Worm (Caenorhabditis elegans): ENCODE data around the gene spp-16.
A peak's percentile ranks its signal among the peaks of the same experiment; 100 is the strongest.

The spp-16 gene

DNA sequence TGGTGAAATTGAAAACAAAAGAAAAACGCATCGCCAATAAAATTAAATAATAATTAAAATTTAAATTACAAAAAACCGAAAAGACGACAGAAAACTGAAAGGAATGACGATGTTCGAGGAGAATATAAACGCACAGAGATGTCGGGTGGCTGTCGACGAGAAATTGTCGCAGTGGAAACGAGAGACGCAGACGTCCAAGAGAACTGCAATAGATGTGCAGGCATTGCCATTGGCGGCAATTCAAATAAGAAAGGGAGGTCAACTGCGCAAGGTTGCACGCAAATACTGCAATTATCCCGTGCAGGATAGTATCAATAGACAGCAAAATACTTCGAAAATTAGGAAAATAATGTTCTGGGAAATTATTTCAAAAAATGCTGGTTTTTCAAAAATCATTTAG lies 3.9 kb downstream of the spp-16 start (continued):
- TF ChIP-seq alr-1 (tag; optimal IDR thresholded peaks at IDR 0.05; ENCODE audit: borderline replicate concordance) (no peak), ceh-88 (GFP tag; IDR thresholded peaks at IDR 0.05) (peak; percentile 96), unc-86 (tag; optimal IDR thresholded peaks at IDR 0.05) (peak; percentile 99), lin-13 (GFP tag; optimal IDR thresholded peaks at IDR 0.05) (peak; percentile 99), swsn-7 (tag; optimal IDR thresholded peaks at IDR 0.05) (peak; percentile 99), skn-1 (tag; optimal IDR thresholded peaks at IDR 0.05) (peak; percentile 97), tbx-2 (tag; optimal IDR thresholded peaks at IDR 0.05) (peak; percentile 99), xbp-1 (tag; optimal IDR thresholded peaks at IDR 0.05) (peak; percentile 99), ceh-82 (tag; optimal IDR thresholded peaks at IDR 0.05) (peak; percentile 98 to 99 (median 98)), F16B12.6 (tag; optimal IDR thresholded peaks at IDR 0.05) (peak; percentile 71), nhr-11 (tag; optimal IDR thresholded peaks at IDR 0.05) (peak; percentile 99), snu-23 (GFP tag; optimal IDR thresholded peaks at IDR 0.05) (peak; percentile 99), sox-4 (tag; optimal IDR thresholded peaks at IDR 0.05) (peak; percentile 97), lin-14 (GFP tag; optimal IDR thresholded peaks at IDR 0.05) (peak; percentile 99), unc-98 (GFP tag; IDR thresholded peaks at IDR 0.05) (peak; percentile 61; the same call in 1 of the 2 replicates), fkh-10 (GFP tag; optimal IDR thresholded peaks at IDR 0.05) (peak; percentile 96), ama-1 (optimal IDR thresholded peaks at IDR 0.05) (peak; percentile 79), nhr-47 (tag; optimal IDR thresholded peaks at IDR 0.05) (peak; percentile 99), C04F5.9 (tag; optimal IDR thresholded peaks at IDR 0.05) (peak; percentile 96), unc-130 (tag; optimal IDR thresholded peaks at IDR 0.05) (peak; percentile 99), ceh-8 (GFP tag; optimal IDR thresholded peaks at IDR 0.05) (peak; percentile 98), egl-13 (tag; optimal IDR thresholded peaks at IDR 0.05) (peak; percentile 98), zip-4 (GFP tag; optimal IDR thresholded peaks at IDR 0.05) (peak; percentile 94), jun-1 (tag; optimal IDR thresholded peaks at IDR 0.05) (peak; percentile 98), tlp-1 (tag; optimal IDR thresholded peaks at IDR 0.05) (no peak), ztf-4 (tag; optimal IDR thresholded peaks at IDR 0.05) (peak; percentile 96), snpc-4 (tag; optimal IDR thresholded peaks at IDR 0.05) (peak; percentile 93), mep-1 (tag; optimal IDR thresholded peaks at IDR 0.05) (peak; percentile 99), dsc-1 (tag; optimal IDR thresholded peaks at IDR 0.05) (peak; percentile 99), rnt-1 (tag; optimal IDR thresholded peaks at IDR 0.05) (peak; percentile 100), nhr-71 (tag; optimal IDR thresholded peaks at IDR 0.05) (peak; percentile 100), aha-1 (tag; optimal IDR thresholded peaks at IDR 0.05) (peak; percentile 97), lsy-2 (tag; optimal IDR thresholded peaks at IDR 0.05) (peak; percentile 97), grh-1 (GFP tag; IDR thresholded peaks at IDR 0.05) (peak; percentile 99), pqm-1 (tag; optimal IDR thresholded peaks at IDR 0.05) (no peak), ceh-90 (tag; optimal IDR thresholded peaks at IDR 0.05) (peak; percentile 76), nhr-85 (tag) (peak; percentile 100), fkh-4 (tag; optimal IDR thresholded peaks at IDR 0.05; ENCODE audit: borderline replicate concordance) (peak; percentile 88), sptf-1 (tag; optimal IDR thresholded peaks at IDR 0.05) (no peak), fkh-8 (tag; optimal IDR thresholded peaks at IDR 0.05) (peak; percentile 99), unc-62 (GFP tag; optimal IDR thresholded peaks at IDR 0.05) (peak; percentile 54)

DNA sequence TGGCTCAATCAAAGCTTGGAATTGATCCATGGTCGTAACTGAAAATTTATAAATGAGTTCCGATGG lies 4.2 kb downstream of the spp-16 start, which contains the start of gene sec-61.G:
Gene sec-61.G, minus strand, starts transcription at position 38 of the 66 bp plus-strand sequence.
- TF ChIP-seq mef-2 (tag; optimal IDR thresholded peaks at IDR 0.05) (no peak), lin-35 (GFP tag; optimal IDR thresholded peaks at IDR 0.05) (no peak), nhr-19 (GFP tag; conservative IDR thresholded peaks at IDR 0.05) (no peak), nhr-20 (tag; optimal IDR thresholded peaks at IDR 0.05) (no peak), sox-4 (tag; optimal IDR thresholded peaks at IDR 0.05) (no peak), nhr-71 (tag; optimal IDR thresholded peaks at IDR 0.05) (no peak), swsn-7 (tag; optimal IDR thresholded peaks at IDR 0.05) (no peak), ceh-88 (GFP tag; IDR thresholded peaks at IDR 0.05) (no peak), tbx-2 (tag; optimal IDR thresholded peaks at IDR 0.05) (no peak), C04F5.9 (tag; optimal IDR thresholded peaks at IDR 0.05) (no peak), fkh-10 (GFP tag; optimal IDR thresholded peaks at IDR 0.05) (no peak), nhr-12 (tag; optimal IDR thresholded peaks at IDR 0.05) (no peak), alr-1 (tag; optimal IDR thresholded peaks at IDR 0.05; ENCODE audit: borderline replicate concordance) (no peak), mep-1 (tag; optimal IDR thresholded peaks at IDR 0.05) (no peak), C16A3.4 (tag; optimal IDR thresholded peaks at IDR 0.05) (no peak), ztf-11 (tag; optimal IDR thresholded peaks at IDR 0.05) (no peak), pqm-1 (tag; optimal IDR thresholded peaks at IDR 0.05) (no peak)

Data from whole organism, L1 larva.